Worm (Caenorhabditis elegans): Measurements from ENCODE around the gene T25E4.2.

DNA sequence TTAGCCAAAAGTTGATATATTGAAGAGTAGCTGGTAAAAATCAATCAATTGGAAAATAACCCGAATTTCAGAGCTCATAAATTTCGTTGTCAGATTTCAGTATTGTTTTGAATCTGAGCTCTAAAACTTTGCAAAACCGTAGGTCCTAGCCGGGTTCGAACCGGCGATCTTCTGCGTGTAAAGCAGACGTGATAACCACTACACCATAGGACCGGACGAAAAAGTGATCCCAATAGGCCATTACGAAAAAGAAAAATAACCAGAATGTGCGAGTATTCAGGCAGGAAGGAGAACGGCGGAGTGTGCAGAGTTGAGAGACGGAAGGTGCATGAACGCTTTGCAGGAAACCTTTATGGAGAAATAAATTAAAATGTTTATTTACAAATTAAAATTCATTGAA, 5.1 kb downstream of the T25E4.2 start:
- no peak for TF ChIP-seq ama-1 (optimal IDR thresholded peaks at IDR 0.05)
- peak; percentile 33 for TF ChIP-seq ceh-36 (tag; optimal IDR thresholded peaks at IDR 0.05)
- TF ChIP-seq tbx-11 (GFP tag; IDR thresholded peaks at IDR 0.05) = peak; percentile 59; the same call in 1 of the 2 replicates
- peak; percentile 73 for TF ChIP-seq flt-1 (GFP tag; IDR thresholded peaks at IDR 0.05)
- TF ChIP-seq tbx-37 (GFP tag; conservative IDR thresholded peaks at IDR 0.05) = peak; percentile 37; the same call in 1 of the 2 replicates
- 0 out of 2 replicates have a peak, but pooled peaks have one; percentile 64 for TF ChIP-seq sea-1 (GFP tag; conservative IDR thresholded peaks at IDR 0.05)
- peak; percentile 33 for TF ChIP-seq F13C5.2 (tag; optimal IDR thresholded peaks at IDR 0.05)
- TF ChIP-seq hnd-1 (tag; optimal IDR thresholded peaks at IDR 0.05) = peak; percentile 20
- TF ChIP-seq tra-4 (tag; optimal IDR thresholded peaks at IDR 0.05) = no peak
- TF ChIP-seq ets-7 (tag; optimal IDR thresholded peaks at IDR 0.05) = no peak
- peak; percentile 76 for TF ChIP-seq hmg-4 (GFP tag; optimal IDR thresholded peaks at IDR 0.05)
- no peak for TF ChIP-seq pes-1 (GFP tag; IDR thresholded peaks at IDR 0.05)
- TF ChIP-seq ceh-13 (GFP tag; optimal IDR thresholded peaks at IDR 0.05) = peak; percentile 36

Data from whole organism, early embryonic.